Worm (Caenorhabditis elegans): ENCODE measurements around the gene F20A1.2.

ce11 chrV:7047512-7047911 is 1.4 kb downstream of the F20A1.2 start, which contains the start of gene F20A1.8:
- no peak for TF ChIP-seq lsy-2 (tag; optimal IDR thresholded peaks at IDR 0.05)
- no peak for TF ChIP-seq unc-62 (GFP tag; optimal IDR thresholded peaks at IDR 0.05)
- TF ChIP-seq nhr-28 (tag; optimal IDR thresholded peaks at IDR 0.05), result no peak
- TF ChIP-seq unc-39 (tag; optimal IDR thresholded peaks at IDR 0.05), result no peak
- TF ChIP-seq ztf-11 (tag; optimal IDR thresholded peaks at IDR 0.05), result no peak
- no peak for TF ChIP-seq pha-4 (tag; optimal IDR thresholded peaks at IDR 0.05)

Data from whole organism, mixed stage, embryonic.